Worm (Caenorhabditis elegans) whole organism, L3 larva: Measurements from ENCODE around the gene C06G1.1.

Source experiments
- R02D3.7 ChIP-seq: fragments of 150-350 bp; optimal IDR thresholded peaks from 2 replicates; lab custom pipeline; 2014; ENCODE audit warnings: missing biosample characterization, missing genetic modification characterization
- aly-2 ChIP-seq: fragments of 150-350 bp; optimal IDR thresholded peaks from 2 replicates; lab custom pipeline; 2014; ENCODE audit warnings: missing biosample characterization, missing genetic modification characterization
- ama-1 ChIP-seq: fragments of 150-350 bp; optimal IDR thresholded peaks from 2 replicates; lab custom pipeline; 2018
- ceh-16 ChIP-seq: sonication (generic microtip); optimal IDR thresholded peaks from 2 replicates; lab custom pipeline; 2017; ENCODE audit warnings: missing biosample characterization, missing genetic modification characterization
- ceh-28 ChIP-seq: fragments of 150-350 bp; optimal IDR thresholded peaks from 2 replicates; lab custom pipeline; 2014; ENCODE audit warnings: missing biosample characterization, missing genetic modification reagents, missing genetic modification characterization
- daf-12 ChIP-seq: fragments of 150-350 bp; optimal IDR thresholded peaks from 2 replicates; lab custom pipeline; 2014; ENCODE audit warnings: missing biosample characterization, missing genetic modification reagents, missing genetic modification characterization
- egl-27 ChIP-seq: sonication (generic microtip); optimal IDR thresholded peaks from 4 replicates; lab custom pipeline; 2017; ENCODE audit warnings: missing biosample characterization, missing genetic modification reagents, missing genetic modification characterization
- egl-5 ChIP-seq: fragments of 150-350 bp; optimal IDR thresholded peaks from 2 replicates; lab custom pipeline; 2017; ENCODE audit warnings: missing biosample characterization, missing genetic modification reagents, missing genetic modification characterization, inconsistent platforms
- elt-1 ChIP-seq: fragments of 150-350 bp; optimal IDR thresholded peaks from 2 replicates; lab custom pipeline; 2014; ENCODE audit warnings: missing biosample characterization, missing genetic modification characterization
- elt-2 ChIP-seq: sonication (generic microtip); optimal IDR thresholded peaks from 2 replicates; lab custom pipeline; 2016; ENCODE audit warnings: missing genetic modification reagents, mild to moderate bottlenecking, missing genetic modification characterization, missing compliant biosample characterization
- eor-1 ChIP-seq, 2 experiments: fragments of 150-350 bp; optimal IDR thresholded peaks; 2 replicates each; lab custom pipeline; 2014 to 2018; ENCODE audit warnings: missing biosample characterization in 2 of 2, missing genetic modification characterization in 2 of 2
- fkh-2 ChIP-seq: fragments of 150-350 bp; optimal IDR thresholded peaks from 2 replicates; lab custom pipeline; 2014; ENCODE audit warnings: missing biosample characterization, missing genetic modification reagents, missing genetic modification characterization
- fos-1 ChIP-seq: fragments of 150-350 bp; optimal IDR thresholded peaks from 2 replicates; lab custom pipeline; 2014; ENCODE audit warnings: missing biosample characterization, missing genetic modification characterization
- hmg-11 ChIP-seq: sonication (generic microtip); optimal IDR thresholded peaks from 2 replicates; lab custom pipeline; 2016; ENCODE audit warnings: missing genetic modification characterization, missing compliant biosample characterization
- jun-1 ChIP-seq: fragments of 150-350 bp; optimal IDR thresholded peaks from 2 replicates; lab custom pipeline; 2014; ENCODE audit warnings: missing biosample characterization, missing genetic modification reagents, missing genetic modification characterization
- lin-39 ChIP-seq: fragments of 150-350 bp; optimal IDR thresholded peaks from 2 replicates; lab custom pipeline; 2018; ENCODE audit warnings: missing biosample characterization, missing genetic modification reagents, missing genetic modification characterization
- lsy-12 ChIP-seq: sonication (generic microtip); optimal IDR thresholded peaks from 2 replicates; lab custom pipeline; 2016; ENCODE audit warnings: mild to moderate bottlenecking, missing genetic modification characterization, missing compliant biosample characterization
- mdl-1 ChIP-seq: fragments of 150-350 bp; optimal IDR thresholded peaks from 2 replicates; lab custom pipeline; 2014; ENCODE audit warnings: missing biosample characterization, missing genetic modification characterization
- mml-1 ChIP-seq: fragments of 150-350 bp; sonication (generic microtip); optimal IDR thresholded peaks from 3 replicates; lab custom pipeline; 2014; ENCODE audit warnings: missing biosample characterization, missing genetic modification characterization
- nfya-1 ChIP-seq: sonication (generic microtip); optimal IDR thresholded peaks from 2 replicates; lab custom pipeline; 2017; ENCODE audit warnings: missing genetic modification characterization, mild to moderate bottlenecking, missing compliant biosample characterization, antibody characterized with exemption, moderate library complexity; ENCODE audit not compliant: insufficient read depth
- nhr-11 ChIP-seq: fragments of 150-350 bp; optimal IDR thresholded peaks from 2 replicates; lab custom pipeline; 2014; ENCODE audit warnings: missing biosample characterization, missing genetic modification characterization
- nhr-12 ChIP-seq: fragments of 150-350 bp; optimal IDR thresholded peaks from 2 replicates; lab custom pipeline; 2014; ENCODE audit warnings: missing biosample characterization, missing genetic modification characterization
- nhr-23 ChIP-seq: fragments of 150-350 bp; optimal IDR thresholded peaks from 2 replicates; lab custom pipeline; 2014; ENCODE audit warnings: missing biosample characterization, missing genetic modification reagents, missing genetic modification characterization
- nhr-25 ChIP-seq: sonication (generic microtip); optimal IDR thresholded peaks from 2 replicates; lab custom pipeline; 2017; ENCODE audit warnings: missing biosample characterization, missing genetic modification characterization
- nhr-43 ChIP-seq: sonication (generic microtip); optimal IDR thresholded peaks from 2 replicates; lab custom pipeline; 2016; ENCODE audit warnings: mild to moderate bottlenecking, missing genetic modification characterization, missing compliant biosample characterization; ENCODE audit not compliant: poor library complexity, severe bottlenecking
- nhr-67 ChIP-seq: fragments of 150-350 bp; optimal IDR thresholded peaks from 2 replicates; lab custom pipeline; 2014; ENCODE audit warnings: missing biosample characterization, missing genetic modification characterization
- nhr-77 ChIP-seq: fragments of 150-350 bp; optimal IDR thresholded peaks from 2 replicates; lab custom pipeline; 2014; ENCODE audit warnings: missing biosample characterization, missing genetic modification characterization
- pha-4 ChIP-seq: fragments of 150-350 bp; optimal IDR thresholded peaks from 2 replicates; lab custom pipeline; 2014; ENCODE audit warnings: missing biosample characterization, missing genetic modification reagents, missing genetic modification characterization
- pqm-1 ChIP-seq: fragments of 150-350 bp; optimal IDR thresholded peaks from 2 replicates; lab custom pipeline; 2017; ENCODE audit warnings: missing biosample characterization, missing genetic modification characterization, inconsistent platforms
- skn-1 ChIP-seq: fragments of 150-350 bp; optimal IDR thresholded peaks from 2 replicates; lab custom pipeline; 2014; ENCODE audit warnings: missing biosample characterization, missing genetic modification characterization
- tbx-2 ChIP-seq: sonication (generic microtip); optimal IDR thresholded peaks from 2 replicates; lab custom pipeline; 2016; ENCODE audit warnings: mild to moderate bottlenecking, missing genetic modification characterization, missing compliant biosample characterization
- unc-62 ChIP-seq: fragments of 150-350 bp; sonication (generic microtip); optimal IDR thresholded peaks from 4 replicates; lab custom pipeline; 2014; ENCODE audit warnings: missing biosample characterization, missing genetic modification reagents, missing genetic modification characterization
- ztf-11 ChIP-seq: fragments of 150-350 bp; optimal IDR thresholded peaks from 2 replicates; lab custom pipeline; 2014; ENCODE audit warnings: missing biosample characterization, missing genetic modification characterization

C06G1.1 gene

ce11 chrX:16669106-16669505, 36.0 kb downstream of the C06G1.1 start:
- TF ChIP-seq R02D3.7 (no peak), lsy-12 (tag; lab: Kevin White, UChicago) (no peak), aly-2 (no peak), pqm-1 (tag; lab: Kevin White, UChicago) (peak; percentile 82), elt-2 (tag; lab: Kevin White, UChicago) (peak; percentile 54)

- TF ChIP-seq pqm-1 (tag; lab: Kevin White, UChicago) (peak; percentile 24), elt-2 (tag; lab: Kevin White, UChicago) (peak; percentile 26), nhr-11 (tag; lab: Kevin White, UChicago) (no peak)
Measured at ce11 chrX:16671234-16671633, 38.1 kb downstream of the C06G1.1 start.

- peak; percentile 74 for TF ChIP-seq elt-2 (tag; lab: Kevin White, UChicago)
- no peak for TF ChIP-seq nfya-1
- TF ChIP-seq nhr-77 = no peak
- TF ChIP-seq egl-5 = no peak
- TF ChIP-seq mml-1 (tag; lab: Kevin White, UChicago) = no peak
- peak; percentile 58 for TF ChIP-seq pha-4 (tag; lab: Kevin White, UChicago)
- TF ChIP-seq pqm-1 (tag; lab: Kevin White, UChicago) = peak; percentile 66
- TF ChIP-seq egl-27 (tag; lab: Kevin White, UChicago) = no peak
- peak; percentile 1 for TF ChIP-seq jun-1 (tag; lab: Kevin White, UChicago)
- TF ChIP-seq skn-1 (tag; lab: Kevin White, UChicago) = peak; percentile 13
- no peak for TF ChIP-seq nhr-12 (tag; lab: Kevin White, UChicago)
Measured at ce11 chrX:16672661-16673060, 39.5 kb downstream of the C06G1.1 start.

- no peak for TF ChIP-seq ceh-16 (tag; lab: Kevin White, UChicago)
- no peak for TF ChIP-seq ceh-28 (tag; lab: Kevin White, UChicago)
Measured at ce11 chrX:16674632-16675031, 41.5 kb downstream of the C06G1.1 start, which contains the start of gene tag-343. Gene tag-343 (minus strand): TSS chrX:16674732.

ce11 chrX:16675712-16676111, 42.6 kb downstream of the C06G1.1 start:
- TF ChIP-seq nhr-23 (tag; lab: Kevin White, UChicago) (no peak), fkh-2 (no peak), hmg-11 (tag; lab: Kevin White, UChicago) (no peak), lin-39 (tag; lab: Kevin White, UChicago) (no peak), elt-2 (tag; lab: Kevin White, UChicago) (peak; percentile 53), nhr-25 (tag; lab: Kevin White, UChicago) (peak; percentile 30), tbx-2 (no peak), ceh-28 (tag; lab: Kevin White, UChicago) (no peak), ceh-16 (tag; lab: Kevin White, UChicago) (no peak), mml-1 (tag; lab: Kevin White, UChicago) (no peak), pqm-1 (tag; lab: Kevin White, UChicago) (no peak), R02D3.7 (no peak), elt-1 (tag; lab: Kevin White, UChicago) (no peak)

DNA sequence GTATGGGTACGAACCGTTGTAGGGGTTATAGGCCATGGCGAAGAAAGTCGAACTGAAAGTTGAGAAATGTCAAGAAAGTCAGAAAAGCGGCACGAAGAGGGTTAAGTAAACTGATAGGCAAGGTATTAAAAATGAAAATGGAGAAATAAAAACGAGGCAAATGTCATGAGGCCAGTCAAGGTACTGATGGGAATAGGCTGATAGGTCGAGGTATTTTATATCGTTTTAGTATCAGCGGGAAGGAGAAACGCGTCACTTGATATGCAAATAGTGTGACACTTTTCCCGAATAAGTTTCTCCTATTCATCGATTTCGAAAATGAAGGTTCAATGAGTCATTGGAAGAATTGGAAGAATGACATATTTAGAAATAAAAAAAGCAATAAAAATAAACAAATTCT, 44.5 kb downstream of the C06G1.1 start, which contains the start of gene F22H10.3:
TSS of gene F22H10.3 (minus strand) at position 36 of the 400 bp plus-strand sequence.
- no peak for TF ChIP-seq ztf-11
- no peak for TF ChIP-seq tbx-2
- TF ChIP-seq egl-5 = no peak
- TF ChIP-seq ceh-16 (tag; lab: Kevin White, UChicago) = no peak
- TF ChIP-seq lin-39 (tag; lab: Kevin White, UChicago) = no peak
- no peak for TF ChIP-seq eor-1 (tag; optimal IDR thresholded peaks at IDR 0.05; lab: Kevin White, UChicago)
- no peak for TF ChIP-seq ceh-28 (tag; lab: Kevin White, UChicago)
- no peak for TF ChIP-seq fkh-2
- peak; percentile 52 for TF ChIP-seq pha-4 (tag; lab: Kevin White, UChicago)
- no peak for TF ChIP-seq nhr-11 (tag; lab: Kevin White, UChicago)
- TF ChIP-seq nhr-67 (tag; lab: Kevin White, UChicago) = no peak
- TF ChIP-seq ama-1 (lab: Kevin White, UChicago) = no peak
- peak; percentile 82 for TF ChIP-seq pqm-1 (tag; lab: Kevin White, UChicago)
- no peak for TF ChIP-seq nfya-1
- TF ChIP-seq elt-2 (tag; lab: Kevin White, UChicago) = peak; percentile 79
- TF ChIP-seq R02D3.7 = no peak
- TF ChIP-seq skn-1 (tag; lab: Kevin White, UChicago) = no peak
- TF ChIP-seq nhr-23 (tag; lab: Kevin White, UChicago) = no peak
- no peak for TF ChIP-seq fos-1 (tag; lab: Kevin White, UChicago)
- TF ChIP-seq mml-1 (tag; lab: Kevin White, UChicago) = no peak
- no peak for TF ChIP-seq egl-27 (tag; lab: Kevin White, UChicago)
- TF ChIP-seq nhr-77 = no peak
- no peak for TF ChIP-seq nhr-43 (tag; lab: Kevin White, UChicago)
- TF ChIP-seq unc-62 (GFP tag; lab: Kevin White, UChicago) = no peak
- TF ChIP-seq lsy-12 (tag; lab: Kevin White, UChicago) = no peak
- TF ChIP-seq mdl-1 (tag; lab: Kevin White, UChicago) = no peak
- TF ChIP-seq daf-12 (tag; lab: Kevin White, UChicago) = no peak
- TF ChIP-seq, all 47 proteins: peak for 3
